Worm (Caenorhabditis elegans) whole organism, L4 larva: ENCODE results near the gene flad-1.

Experiments
- F10B5.3 ChIP-seq: sonication (generic microtip); optimal IDR thresholded peaks from 2 replicates; lab custom pipeline; 2016; ENCODE audit warnings: mild to moderate bottlenecking, missing genetic modification characterization, missing compliant biosample characterization
- F26F4.8 ChIP-seq: fragments of 200-800 bp; sonication (Bioruptor generic); conservative IDR thresholded peaks from 2 replicates; pipeline ENCODE4 v1.3.6; 2022; ENCODE audit warnings: missing genetic modification characterization, missing compliant biosample characterization
- F37D6.2 ChIP-seq: sonication (generic microtip); optimal IDR thresholded peaks from 2 replicates; lab custom pipeline; 2016; ENCODE audit warnings: mild to moderate bottlenecking, missing genetic modification characterization, missing compliant biosample characterization
- T20F7.1 ChIP-seq: fragments of 200-800 bp; sonication (Bioruptor generic); optimal IDR thresholded peaks from 2 replicates; lab custom pipeline; 2018; ENCODE audit warnings: mild to moderate bottlenecking, missing genetic modification characterization, missing compliant biosample characterization
- aha-1 ChIP-seq: fragments of 150-350 bp; peaks from one replicate; lab custom pipeline; 2014; ENCODE audit warnings: missing biosample characterization, missing genetic modification characterization
- ama-1 ChIP-seq: fragments of 150-350 bp; optimal IDR thresholded peaks from 2 replicates; lab custom pipeline; 2014; ENCODE audit warnings: inconsistent platforms, mixed read lengths
- arid-1 ChIP-seq: fragments of 200-800 bp; sonication (Bioruptor generic); conservative IDR thresholded peaks from 2 replicates; pipeline ENCODE4 v1.3.6; 2022; ENCODE audit warnings: missing genetic modification reagents, missing genetic modification characterization, missing compliant biosample characterization
- ceh-20 ChIP-seq: fragments of 200-800 bp; sonication (Bioruptor generic); IDR thresholded peaks from 2 replicates; pipeline ENCODE4 v1.3.6; 2022; ENCODE audit warnings: missing genetic modification reagents, missing genetic modification characterization, missing compliant biosample characterization
- ceh-62 ChIP-seq: sonication (generic microtip); optimal IDR thresholded peaks from 2 replicates; lab custom pipeline; 2017; ENCODE audit warnings: missing biosample characterization, missing genetic modification characterization
- cey-2 ChIP-seq: sonication (generic microtip); optimal IDR thresholded peaks from 3 replicates; lab custom pipeline; 2017; ENCODE audit warnings: missing genetic modification characterization, mild to moderate bottlenecking, missing compliant biosample characterization, antibody characterized with exemption, borderline replicate concordance; ENCODE audit not compliant: insufficient read depth
- ctbp-1 ChIP-seq: fragments of 200-800 bp; sonication (Bioruptor generic); IDR thresholded peaks from 2 replicates; pipeline ENCODE4 v1.3.6; 2022; ENCODE audit warnings: missing genetic modification reagents, missing genetic modification characterization, missing compliant biosample characterization
- daf-16 ChIP-seq, 3 experiments: sonication (generic microtip); optimal IDR thresholded peaks; 2 replicates each; lab custom pipeline; 2016 to 2017; ENCODE audit warnings: missing genetic modification characterization in 3 of 3, missing genetic modification reagents in 3 of 3, mild to moderate bottlenecking in 2 of 3, missing compliant biosample characterization in 2 of 3, missing biosample characterization in 1 of 3, moderate library complexity in 1 of 3
- dmd-6 ChIP-seq: fragments of 200-800 bp; sonication (Bioruptor generic); IDR thresholded peaks from 2 replicates; pipeline ENCODE4 v1.3.6; 2022; ENCODE audit warnings: missing genetic modification reagents, missing genetic modification characterization, missing compliant biosample characterization
- dpl-1 ChIP-seq: fragments of 150-350 bp; optimal IDR thresholded peaks from 2 replicates; lab custom pipeline; 2014; ENCODE audit warnings: missing biosample characterization, missing genetic modification reagents, missing genetic modification characterization
- dve-1 ChIP-seq: sonication (generic microtip); optimal IDR thresholded peaks from 2 replicates; lab custom pipeline; 2017; ENCODE audit warnings: antibody characterized with exemption, mild to moderate bottlenecking, missing genetic modification characterization, missing compliant biosample characterization; ENCODE audit not compliant: insufficient read depth
- egl-27 ChIP-seq: sonication (generic microtip); optimal IDR thresholded peaks from 3 replicates; lab custom pipeline; 2017; ENCODE audit warnings: missing biosample characterization, missing genetic modification reagents, missing genetic modification characterization
- fos-1 ChIP-seq: fragments of 150-350 bp; optimal IDR thresholded peaks from 2 replicates; lab custom pipeline; 2014; ENCODE audit warnings: missing biosample characterization, missing genetic modification characterization
- gei-8 ChIP-seq: fragments of 200-800 bp; sonication (Bioruptor generic); optimal IDR thresholded peaks from 2 replicates; lab custom pipeline; 2018; ENCODE audit warnings: mild to moderate bottlenecking, missing genetic modification characterization, missing compliant biosample characterization
- hif-1 ChIP-seq, 2 experiments: sonication (generic microtip); optimal IDR thresholded peaks; 2 replicates each; lab custom pipeline; 2016 to 2017; ENCODE audit warnings: missing compliant biosample characterization in 2 of 2, missing genetic modification characterization in 2 of 2, missing genetic modification reagents in 2 of 2, missing genotype in 2 of 2, mild to moderate bottlenecking in 1 of 2
- hlh-11 ChIP-seq: fragments of 200-800 bp; sonication (Bioruptor generic); optimal IDR thresholded peaks from 2 replicates; lab custom pipeline; 2018; ENCODE audit warnings: mild to moderate bottlenecking, missing genetic modification characterization, missing compliant biosample characterization
- hlh-30 ChIP-seq: sonication (generic microtip); optimal IDR thresholded peaks from 2 replicates; lab custom pipeline; 2017; ENCODE audit warnings: antibody characterized with exemption, mild to moderate bottlenecking, missing genetic modification characterization, missing compliant biosample characterization; ENCODE audit not compliant: insufficient read depth
- hmg-1.1 ChIP-seq: fragments of 200-800 bp; sonication (Bioruptor generic); IDR thresholded peaks from 2 replicates; pipeline ENCODE4 v1.3.6; 2022; ENCODE audit warnings: missing genetic modification reagents, missing genetic modification characterization, missing compliant biosample characterization
- lim-7 ChIP-seq: fragments of 200-800 bp; sonication (Bioruptor generic); IDR thresholded peaks from 2 replicates; pipeline ENCODE4 v1.3.6; 2022; ENCODE audit warnings: missing genetic modification characterization, missing compliant biosample characterization
- lin-13 ChIP-seq: fragments of 150-350 bp; optimal IDR thresholded peaks from 2 replicates; lab custom pipeline; 2014; ENCODE audit warnings: missing biosample characterization, missing genetic modification reagents, missing genetic modification characterization
- lin-38 ChIP-seq: fragments of 200-800 bp; sonication (Bioruptor generic); IDR thresholded peaks from 2 replicates; pipeline ENCODE4 v1.3.6; 2022; ENCODE audit warnings: missing genetic modification reagents, missing genetic modification characterization, missing compliant biosample characterization
- mdl-1 ChIP-seq, 2 experiments: fragments of 150-350 bp in 1 of 2; sonication (generic microtip) in 1 of 2; optimal IDR thresholded peaks; 2 replicates each; lab custom pipeline; 2014 to 2017; ENCODE audit warnings: missing biosample characterization in 2 of 2, missing genetic modification characterization in 2 of 2
- mdt-29 ChIP-seq: fragments of 200-800 bp; sonication (Bioruptor generic); IDR thresholded peaks from 2 replicates; pipeline ENCODE4 v1.3.6; 2022; ENCODE audit warnings: missing genetic modification reagents, missing genetic modification characterization, missing compliant biosample characterization
- mep-1 ChIP-seq: fragments of 150-350 bp; sonication (generic microtip); optimal IDR thresholded peaks from 3 replicates; lab custom pipeline; 2014; ENCODE audit warnings: missing biosample characterization, missing genetic modification characterization
- mes-2 ChIP-seq: sonication (generic microtip); optimal IDR thresholded peaks from 2 replicates; lab custom pipeline; 2016; ENCODE audit warnings: missing genotype, mild to moderate bottlenecking, missing genetic modification characterization, missing compliant biosample characterization; ENCODE audit not compliant: poor library complexity, severe bottlenecking
- mxl-3 ChIP-seq: fragments of 200-800 bp; sonication (Bioruptor generic); optimal IDR thresholded peaks from 2 replicates; lab custom pipeline; 2018; ENCODE audit warnings: mild to moderate bottlenecking, missing genetic modification characterization, missing compliant biosample characterization
- nhr-10 ChIP-seq: fragments of 150-350 bp; optimal IDR thresholded peaks from 2 replicates; lab custom pipeline; 2014; ENCODE audit warnings: missing biosample characterization, missing genetic modification characterization
- nhr-102 ChIP-seq: sonication (generic microtip); optimal IDR thresholded peaks from 2 replicates; lab custom pipeline; 2016; ENCODE audit warnings: mild to moderate bottlenecking, missing genetic modification characterization, moderate library complexity, missing compliant biosample characterization
- nhr-11 ChIP-seq: fragments of 150-350 bp; optimal IDR thresholded peaks from 2 replicates; lab custom pipeline; 2014; ENCODE audit warnings: missing biosample characterization, missing genetic modification characterization
- nhr-111 ChIP-seq: fragments of 200-800 bp; sonication (Bioruptor generic); optimal IDR thresholded peaks from 2 replicates; lab custom pipeline; 2018; ENCODE audit warnings: mild to moderate bottlenecking, missing genetic modification characterization, missing compliant biosample characterization
- nhr-237 ChIP-seq: sonication (generic microtip); optimal IDR thresholded peaks from 2 replicates; lab custom pipeline; 2017; ENCODE audit warnings: missing biosample characterization, missing genetic modification characterization
- nhr-25 ChIP-seq: sonication (generic microtip); optimal IDR thresholded peaks from 2 replicates; lab custom pipeline; 2017; ENCODE audit warnings: missing genetic modification characterization, mild to moderate bottlenecking, missing compliant biosample characterization, antibody characterized with exemption, moderate library complexity, borderline replicate concordance; ENCODE audit not compliant: insufficient read depth
- nhr-41 ChIP-seq: fragments of 200-800 bp; sonication (Bioruptor generic); IDR thresholded peaks from 2 replicates; pipeline ENCODE4 v1.3.6; 2022; ENCODE audit warnings: missing genetic modification reagents, missing genetic modification characterization, missing compliant biosample characterization
- nhr-42 ChIP-seq: fragments of 200-800 bp; sonication (Bioruptor generic); IDR thresholded peaks from 2 replicates; pipeline ENCODE4 v1.3.6; 2022; ENCODE audit warnings: missing genetic modification characterization, missing compliant biosample characterization
- nhr-77 ChIP-seq: fragments of 150-350 bp; optimal IDR thresholded peaks from 2 replicates; lab custom pipeline; 2014; ENCODE audit warnings: missing biosample characterization, missing genetic modification characterization
- pqm-1 ChIP-seq: sonication (generic microtip); optimal IDR thresholded peaks from 2 replicates; lab custom pipeline; 2017; ENCODE audit warnings: missing biosample characterization, missing genetic modification characterization
- sdz-12 ChIP-seq: fragments of 200-800 bp; sonication (Bioruptor generic); optimal IDR thresholded peaks from 2 replicates; lab custom pipeline; 2018; ENCODE audit warnings: mild to moderate bottlenecking, missing genetic modification characterization, missing compliant biosample characterization
- skn-1 ChIP-seq: fragments of 150-350 bp; optimal IDR thresholded peaks from 2 replicates; lab custom pipeline; 2014; ENCODE audit warnings: missing biosample characterization, missing genetic modification characterization
- snpc-4 ChIP-seq: fragments of 150-350 bp; optimal IDR thresholded peaks from 2 replicates; lab custom pipeline; 2014; ENCODE audit warnings: missing biosample characterization, missing genetic modification characterization
- spr-1 ChIP-seq: sonication (generic microtip); optimal IDR thresholded peaks from 2 replicates; lab custom pipeline; 2016; ENCODE audit warnings: mild to moderate bottlenecking, missing genetic modification characterization, missing compliant biosample characterization
- spr-3 ChIP-seq: fragments of 200-800 bp; sonication (Bioruptor generic); optimal IDR thresholded peaks from 2 replicates; lab custom pipeline; 2018; ENCODE audit warnings: mild to moderate bottlenecking, missing genetic modification characterization, missing compliant biosample characterization
- unc-62 ChIP-seq, 3 experiments: fragments of 150-350 bp in 1 of 3; sonication (generic microtip); optimal IDR thresholded peaks in 2 of 3; peaks in 1 of 3; 1 replicate in 1 of 3; 2 replicates in 2 of 3; lab custom pipeline; 2014 to 2017; ENCODE audit warnings: missing biosample characterization in 3 of 3, missing genetic modification characterization in 3 of 3, missing genetic modification reagents in 3 of 3, missing genotype in 1 of 3
- ztf-7 ChIP-seq: fragments of 150-350 bp; optimal IDR thresholded peaks from 2 replicates; lab custom pipeline; 2014; ENCODE audit warnings: missing biosample characterization, missing genetic modification characterization

flad-1 gene

DNA sequence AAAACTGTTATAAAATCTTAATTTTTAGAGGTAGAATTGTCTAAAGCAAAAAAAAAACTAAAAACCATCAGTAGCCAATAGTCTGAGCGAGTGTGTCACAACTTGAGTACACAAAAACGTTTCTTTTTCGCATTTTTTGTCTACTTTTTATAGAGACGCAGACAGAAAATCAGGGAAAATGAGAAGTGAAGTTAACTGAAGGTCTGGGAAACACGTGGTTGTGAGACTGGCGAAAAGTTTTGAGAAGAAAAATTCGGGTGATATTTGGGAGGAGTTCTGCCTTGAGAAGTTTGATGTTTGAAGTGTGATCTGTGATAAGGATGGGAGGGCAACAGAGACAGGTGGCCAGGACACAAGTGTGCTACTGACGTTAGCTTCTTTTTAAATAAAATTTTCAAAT is 6.3 kb upstream of the flad-1 start (continued):
- TF ChIP-seq lin-13 (GFP tag; lab: Kevin White, UChicago) (peak; percentile 75), spr-1 (peak; percentile 47), fos-1 (no peak), dpl-1 (GFP tag; lab: Kevin White, UChicago) (peak; percentile 64), nhr-10 (tag; lab: Kevin White, UChicago) (peak; percentile 97), hlh-30 (tag; lab: Kevin White, UChicago) (peak; percentile 97), nhr-237 (tag; lab: Kevin White, UChicago) (no peak), nhr-11 (tag; lab: Kevin White, UChicago) (peak; percentile 99), snpc-4 (tag; lab: Kevin White, UChicago) (no peak), lim-7 (no peak), mdl-1 (tag; optimal IDR thresholded peaks at IDR 0.05; lab: Kevin White, UChicago) (peak; percentile 41 to 91), cey-2 (tag; lab: Kevin White, UChicago) (peak; percentile 91), aha-1 (peak; percentile 99), mxl-3 (GFP tag; lab: Kevin White, UChicago) (peak; percentile 100), hlh-11 (peak; percentile 94), gei-8 (GFP tag; lab: Kevin White, UChicago) (no peak), arid-1 (0 out of 2 replicates have a peak, but pooled peaks have one; percentile 24), lin-38 (0 out of 2 replicates have a peak, but pooled peaks have one; percentile 28), spr-3 (GFP tag; lab: Kevin White, UChicago) (no peak), nhr-25 (tag; lab: Kevin White, UChicago) (peak; percentile 7), F26F4.8 (GFP tag; lab: Robert Waterston, UW) (no peak), nhr-41 (GFP tag; lab: Robert Waterston, UW) (no peak), nhr-102 (tag; lab: Kevin White, UChicago) (peak; percentile 73), T20F7.1 (GFP tag; lab: Kevin White, UChicago) (peak; percentile 76), ztf-7 (tag; lab: Kevin White, UChicago) (peak; percentile 27), mdt-29 (GFP tag; lab: Robert Waterston, UW) (no peak), hmg-1.1 (GFP tag; lab: Robert Waterston, UW) (peak; percentile 53; the same call in 1 of the 2 replicates), nhr-42 (GFP tag; lab: Robert Waterston, UW) (no peak), ama-1 (lab: Kevin White, UChicago) (peak; percentile 90), unc-62 (GFP tag; optimal IDR thresholded peaks at IDR 0.05 in 1 of 2; lab: Kevin White, UChicago) (peak in 1 of 2 experiments; percentile 64), unc-62 (tag; optimal IDR thresholded peaks at IDR 0.05; lab: Kevin White, UChicago) (no peak), F37D6.2 (tag; lab: Kevin White, UChicago) (no peak), nhr-77 (tag; lab: Kevin White, UChicago) (peak; percentile 65), ceh-62 (no peak), hif-1 (tag; optimal IDR thresholded peaks at IDR 0.05; lab: Kevin White, UChicago) (peak in 1 of 2 experiments; percentile 53), egl-27 (tag; lab: Kevin White, UChicago) (no peak), ctbp-1 (GFP tag; lab: Robert Waterston, UW) (no peak), skn-1 (tag; lab: Kevin White, UChicago) (no peak), mes-2 (tag; lab: Kevin White, UChicago) (peak; percentile 48), pqm-1 (tag; lab: Kevin White, UChicago) (peak; percentile 26), dmd-6 (GFP tag; lab: Robert Waterston, UW) (peak; percentile 93), nhr-111 (no peak), sdz-12 (GFP tag; lab: Kevin White, UChicago) (no peak), F10B5.3 (no peak), daf-16 (GFP tag; optimal IDR thresholded peaks at IDR 0.05; lab: Kevin White, UChicago) (peak in 1 of 2 experiments; percentile 19), daf-16 (tag; optimal IDR thresholded peaks at IDR 0.05; lab: Kevin White, UChicago) (peak; percentile 85), ceh-20 (peak; percentile 21; the same call in 1 of the 2 replicates), mep-1 (tag; lab: Kevin White, UChicago) (peak; percentile 90), dve-1 (tag; lab: Kevin White, UChicago) (peak; percentile 92)
- TF ChIP-seq, all 104 proteins: peak for 40
